Worm (Caenorhabditis elegans) whole organism, young adult: ENCODE results near the gene F41E6.17.

Experiments
- B0019.2 ChIP-seq: fragments of 200-800 bp; sonication (Bioruptor generic); conservative IDR thresholded peaks from 2 replicates; pipeline ENCODE4 v1.3.6; 2022; ENCODE audit warnings: missing genetic modification reagents, missing genetic modification characterization, missing compliant biosample characterization
- C17E4.6 ChIP-seq: fragments of 200-800 bp; sonication (Bioruptor generic); IDR thresholded peaks from 2 replicates; pipeline ENCODE4 v1.3.6; 2022; ENCODE audit warnings: missing genetic modification reagents, missing genetic modification characterization, missing compliant biosample characterization
- F39B2.1 ChIP-seq: fragments of 200-800 bp; sonication (Bioruptor generic); IDR thresholded peaks from 2 replicates; pipeline ENCODE4 v1.3.6; 2022; ENCODE audit warnings: missing genetic modification reagents, missing genetic modification characterization, missing compliant biosample characterization
- Y53F4B.3 ChIP-seq: fragments of 200-800 bp; sonication (Bioruptor generic); IDR thresholded peaks from 2 replicates; pipeline ENCODE4 v1.3.6; 2022; ENCODE audit warnings: missing genetic modification reagents, missing genetic modification characterization, missing compliant biosample characterization
- ZK185.1 ChIP-seq: sonication (generic microtip); optimal IDR thresholded peaks from 2 replicates; lab custom pipeline; 2016; ENCODE audit warnings: mild to moderate bottlenecking, missing genetic modification characterization, missing compliant biosample characterization; ENCODE audit not compliant: poor library complexity, severe bottlenecking
- akir-1 ChIP-seq: fragments of 200-800 bp; sonication (Bioruptor generic); optimal IDR thresholded peaks from 2 replicates; lab custom pipeline; 2018; ENCODE audit warnings: mild to moderate bottlenecking, missing genetic modification characterization, moderate library complexity, missing compliant biosample characterization
- ama-1 ChIP-seq, 3 experiments: fragments of 150-350 bp in 1 of 3; sonication (generic microtip) in 2 of 3; optimal IDR thresholded peaks; 2 replicates each; lab custom pipeline; 2014 to 2018; ENCODE audit warnings: missing biosample characterization in 2 of 3, missing genetic modification characterization in 2 of 3, missing genetic modification reagents in 2 of 3
- aptf-3 ChIP-seq: fragments of 200-800 bp; sonication (Bioruptor generic); IDR thresholded peaks from 2 replicates; pipeline ENCODE4 v1.3.6; 2022; ENCODE audit warnings: missing genetic modification characterization, missing compliant biosample characterization
- atf-7 ChIP-seq: sonication (generic microtip); optimal IDR thresholded peaks from 2 replicates; lab custom pipeline; 2017; ENCODE audit warnings: mild to moderate bottlenecking, missing genetic modification characterization, missing compliant biosample characterization
- attf-5 ChIP-seq: fragments of 200-800 bp; sonication (Bioruptor generic); optimal IDR thresholded peaks from 2 replicates; lab custom pipeline; 2018; ENCODE audit warnings: mild to moderate bottlenecking, missing genetic modification characterization, missing compliant biosample characterization
- bed-2 ChIP-seq: fragments of 200-800 bp; sonication (Bioruptor generic); IDR thresholded peaks from 2 replicates; pipeline ENCODE4 v1.3.6; 2022; ENCODE audit warnings: missing genetic modification reagents, missing genetic modification characterization, missing compliant biosample characterization
- ceh-27 ChIP-seq: fragments of 200-800 bp; sonication (Bioruptor generic); optimal IDR thresholded peaks from 2 replicates; lab custom pipeline; 2018; ENCODE audit warnings: mild to moderate bottlenecking, missing genetic modification characterization, moderate library complexity, missing compliant biosample characterization
- dpff-1 ChIP-seq: sonication (generic microtip); optimal IDR thresholded peaks from 2 replicates; lab custom pipeline; 2017; ENCODE audit warnings: mild to moderate bottlenecking, missing genetic modification characterization, missing compliant biosample characterization
- egl-44 ChIP-seq: fragments of 200-800 bp; sonication (Bioruptor generic); IDR thresholded peaks from 2 replicates; pipeline ENCODE4 v1.3.6; 2022; ENCODE audit warnings: missing genetic modification reagents, missing genetic modification characterization, missing compliant biosample characterization
- gei-17 ChIP-seq: fragments of 200-800 bp; sonication (Bioruptor generic); optimal IDR thresholded peaks from 2 replicates; lab custom pipeline; 2018; ENCODE audit warnings: mild to moderate bottlenecking, missing genetic modification characterization, missing compliant biosample characterization
- hsf-1 ChIP-seq: fragments of 200-800 bp; sonication (Bioruptor generic); IDR thresholded peaks from 2 replicates; pipeline ENCODE4 v1.3.6; 2022; ENCODE audit warnings: missing genetic modification reagents, missing genetic modification characterization, missing compliant biosample characterization
- lag-1 ChIP-seq: fragments of 200-800 bp; sonication (Bioruptor generic); IDR thresholded peaks from 2 replicates; pipeline ENCODE4 v1.3.6; 2022; ENCODE audit warnings: missing genetic modification reagents, missing genetic modification characterization, missing compliant biosample characterization
- lin-54 ChIP-seq: fragments of 200-800 bp; sonication (Bioruptor generic); optimal IDR thresholded peaks from 2 replicates; lab custom pipeline; 2018; ENCODE audit warnings: mild to moderate bottlenecking, missing genetic modification characterization, missing compliant biosample characterization
- lir-1 ChIP-seq: fragments of 200-800 bp; sonication (Bioruptor generic); conservative IDR thresholded peaks from 2 replicates; pipeline ENCODE4 v1.3.6; 2022; ENCODE audit warnings: missing genetic modification reagents, missing genetic modification characterization, missing compliant biosample characterization
- madf-6 ChIP-seq: fragments of 200-800 bp; sonication (Bioruptor generic); IDR thresholded peaks from 2 replicates; pipeline ENCODE4 v1.3.6; 2022; ENCODE audit warnings: missing genetic modification reagents, missing genetic modification characterization, missing compliant biosample characterization
- madf-8 ChIP-seq: fragments of 200-800 bp; sonication (Bioruptor generic); conservative IDR thresholded peaks from 2 replicates; pipeline ENCODE4 v1.3.6; 2022; ENCODE audit warnings: missing genetic modification reagents, missing genetic modification characterization, missing compliant biosample characterization
- mes-4 ChIP-seq: sonication (generic microtip); optimal IDR thresholded peaks from 2 replicates; lab custom pipeline; 2016; ENCODE audit warnings: missing genotype, missing genetic modification characterization, missing compliant biosample characterization
- nfyb-1 ChIP-seq: fragments of 200-800 bp; sonication (Bioruptor generic); IDR thresholded peaks from 2 replicates; pipeline ENCODE4 v1.3.6; 2022; ENCODE audit warnings: missing genetic modification reagents, missing genetic modification characterization, missing compliant biosample characterization
- nhr-120 ChIP-seq: fragments of 200-800 bp; sonication (Bioruptor generic); IDR thresholded peaks from 2 replicates; pipeline ENCODE4 v1.3.6; 2022; ENCODE audit warnings: missing genetic modification characterization, missing compliant biosample characterization
- rec-8 ChIP-seq, 2 experiments: sonication (generic microtip); optimal IDR thresholded peaks; 2 replicates each; lab custom pipeline; 2016; ENCODE audit warnings: mild to moderate bottlenecking in 2 of 2, missing genetic modification characterization in 2 of 2, missing genetic modification reagents in 2 of 2, missing genotype in 2 of 2, missing biosample characterization in 1 of 2, missing compliant biosample characterization in 1 of 2, moderate library complexity in 1 of 2
- sdz-38 ChIP-seq: sonication (generic microtip); optimal IDR thresholded peaks from 2 replicates; lab custom pipeline; 2016; ENCODE audit warnings: missing genotype, missing genetic modification characterization, missing compliant biosample characterization
- sea-2 ChIP-seq: fragments of 200-800 bp; sonication (Bioruptor generic); IDR thresholded peaks from 2 replicates; pipeline ENCODE4 v1.3.6; 2022; ENCODE audit warnings: missing genetic modification characterization, missing compliant biosample characterization
- sptf-2 ChIP-seq: fragments of 200-800 bp; sonication (Bioruptor generic); optimal IDR thresholded peaks from 2 replicates; lab custom pipeline; 2018; ENCODE audit warnings: mild to moderate bottlenecking, missing genetic modification characterization, missing compliant biosample characterization
- tbx-9 ChIP-seq: sonication (generic microtip); optimal IDR thresholded peaks from 2 replicates; lab custom pipeline; 2016; ENCODE audit warnings: borderline replicate concordance, missing genetic modification characterization, inconsistent platforms, missing compliant biosample characterization
- unc-130 ChIP-seq: sonication (generic microtip); optimal IDR thresholded peaks from 2 replicates; lab custom pipeline; 2016; ENCODE audit warnings: missing genetic modification reagents, missing genetic modification characterization, missing compliant biosample characterization
- unc-62 ChIP-seq: fragments of 150-350 bp; optimal IDR thresholded peaks from 2 replicates; lab custom pipeline; 2014; ENCODE audit warnings: missing biosample characterization, missing genetic modification reagents, missing genetic modification characterization
- ztf-18 ChIP-seq: sonication (generic microtip); optimal IDR thresholded peaks from 2 replicates; lab custom pipeline; 2016; ENCODE audit warnings: missing genotype, mild to moderate bottlenecking, missing genetic modification characterization, missing compliant biosample characterization
- ztf-25 ChIP-seq: fragments of 200-800 bp; sonication (Bioruptor generic); IDR thresholded peaks from 2 replicates; pipeline ENCODE4 v1.3.6; 2022; ENCODE audit warnings: missing genetic modification reagents, missing genetic modification characterization, missing compliant biosample characterization
- ztf-6 ChIP-seq: fragments of 200-800 bp; sonication (Bioruptor generic); IDR thresholded peaks from 2 replicates; pipeline ENCODE4 v1.3.6; 2022; ENCODE audit warnings: missing genetic modification reagents, missing genetic modification characterization, missing compliant biosample characterization

Gene F41E6.17

DNA sequence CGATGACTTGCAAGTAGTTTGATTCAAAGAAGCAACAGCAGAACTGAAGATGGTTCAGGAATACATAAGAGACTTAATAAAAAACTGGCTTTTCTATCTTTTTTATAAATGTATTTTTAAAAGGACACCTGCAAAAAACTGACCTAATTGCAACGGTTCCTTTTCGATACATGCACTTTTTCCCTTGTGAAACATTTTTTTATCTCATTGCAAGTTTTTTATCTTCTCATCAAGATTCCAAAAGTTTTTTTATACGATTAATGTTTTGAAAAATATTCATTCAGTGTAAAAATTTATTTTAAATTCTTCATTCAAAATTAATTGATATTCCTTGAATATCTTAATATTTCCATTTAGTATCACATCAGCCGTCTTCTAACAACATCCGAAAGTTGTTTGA is 11.7 kb downstream of the F41E6.17 start, which contains the start of gene oac-29 (continued):
- TF ChIP-seq tbx-9 (tag; lab: Kevin White, UChicago) = no peak
- TF ChIP-seq ZK185.1 (tag; lab: Kevin White, UChicago) = no peak

DNA sequence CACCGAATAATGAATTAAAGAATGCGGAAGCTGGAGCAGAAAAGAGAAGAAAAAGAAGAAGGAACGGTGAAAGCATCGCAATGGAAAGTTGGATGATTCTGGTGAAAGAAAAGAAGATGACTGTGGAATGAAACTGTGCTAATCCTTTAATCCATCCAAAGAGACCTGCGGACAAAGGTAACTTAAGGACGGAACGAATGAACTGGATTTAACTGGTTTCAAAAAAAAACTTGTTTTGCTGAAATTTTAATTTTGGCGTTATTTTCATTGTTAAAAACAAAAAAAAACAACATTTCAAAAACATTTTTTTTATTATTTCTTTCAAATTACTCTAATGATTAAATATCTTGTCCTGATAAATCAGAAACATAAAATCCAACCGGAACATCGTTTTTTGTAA is 13.0 kb downstream of the F41E6.17 start, which contains the start of gene grl-12:
Gene grl-12, minus strand, starts transcription at position 101 of the 400 bp plus-strand sequence.
- TF ChIP-seq rec-8 (tag; optimal IDR thresholded peaks at IDR 0.05; lab: Kevin White, UChicago) = no peak
- no peak for TF ChIP-seq C17E4.6 (GFP tag; lab: Robert Waterston, UW)
- TF ChIP-seq bed-2 (GFP tag; lab: Robert Waterston, UW) = no peak
- no peak for TF ChIP-seq ztf-18 (tag; lab: Kevin White, UChicago)
- no peak for TF ChIP-seq ama-1 (optimal IDR thresholded peaks at IDR 0.05; lab: Kevin White, UChicago)
- TF ChIP-seq ama-1 (GFP tag; optimal IDR thresholded peaks at IDR 0.05; lab: Kevin White, UChicago) = no peak
- no peak for TF ChIP-seq sdz-38 (tag; lab: Kevin White, UChicago)
- no peak for TF ChIP-seq lin-54 (GFP tag; lab: Kevin White, UChicago)
- TF ChIP-seq F39B2.1 (GFP tag; lab: Robert Waterston, UW) = no peak
- no peak for TF ChIP-seq gei-17 (GFP tag; lab: Kevin White, UChicago)
- TF ChIP-seq unc-62 (GFP tag; lab: Kevin White, UChicago) = no peak
- no peak for TF ChIP-seq nfyb-1 (GFP tag; lab: Robert Waterston, UW)
- TF ChIP-seq ztf-25 (GFP tag; lab: Robert Waterston, UW) = no peak
- no peak for TF ChIP-seq atf-7 (tag; lab: Kevin White, UChicago)
- no peak for TF ChIP-seq nhr-120 (GFP tag; lab: Robert Waterston, UW)
- no peak for TF ChIP-seq hsf-1 (GFP tag; lab: Robert Waterston, UW)
- TF ChIP-seq ztf-6 (GFP tag; lab: Robert Waterston, UW) = no peak
- no peak for TF ChIP-seq sptf-2 (GFP tag; lab: Kevin White, UChicago)
- TF ChIP-seq mes-4 (tag; lab: Kevin White, UChicago) = no peak
- TF ChIP-seq B0019.2 (GFP tag; lab: Robert Waterston, UW) = no peak
- TF ChIP-seq madf-6 = no peak
- TF ChIP-seq, all 124 proteins: peak for 0

DNA sequence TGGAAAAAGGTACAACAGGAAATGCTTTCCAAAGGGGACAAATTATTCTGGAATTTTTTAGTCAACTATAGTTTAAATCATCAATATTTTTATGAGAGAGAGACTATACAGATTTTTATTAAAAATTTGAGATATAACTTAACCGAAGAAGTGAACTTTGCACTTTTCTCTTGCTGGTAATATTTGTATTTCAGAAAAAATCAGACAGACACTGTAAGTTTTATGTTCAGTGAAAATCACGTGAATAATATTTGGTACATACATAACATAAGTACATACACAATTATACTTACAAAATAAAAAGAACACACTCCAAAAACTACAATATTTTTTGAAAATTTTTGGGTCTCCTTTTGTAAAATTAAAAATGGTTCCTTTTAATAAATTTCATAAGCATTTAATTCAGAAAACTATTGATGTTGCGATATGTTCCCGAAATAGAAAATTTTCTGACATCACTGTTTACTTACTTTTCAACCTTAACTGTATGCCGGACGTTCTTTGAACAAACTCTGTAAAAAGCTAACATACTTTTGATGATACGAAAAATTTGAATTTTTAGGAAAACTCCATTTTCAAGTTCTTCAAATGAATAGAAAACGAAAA is 13.9 kb downstream of the F41E6.17 start, which contains the start of the genes F28A12.10 and acd-4:
Gene F28A12.10, minus strand, starts transcription at position 101 of the 606 bp plus-strand sequence.
Gene acd-4, plus strand, starts transcription at position 556 of the 606 bp plus-strand sequence.
- TF ChIP-seq ZK185.1 (tag; lab: Kevin White, UChicago) = no peak
- no peak for TF ChIP-seq akir-1
- TF ChIP-seq dpff-1 (tag; lab: Kevin White, UChicago) = no peak
- TF ChIP-seq gei-17 (GFP tag; lab: Kevin White, UChicago) = no peak
- no peak for TF ChIP-seq lag-1 (GFP tag; lab: Robert Waterston, UW)
- TF ChIP-seq Y53F4B.3 = no peak
- no peak for TF ChIP-seq madf-8 (GFP tag; lab: Robert Waterston, UW)
- no peak for TF ChIP-seq egl-44
- no peak for TF ChIP-seq aptf-3 (GFP tag; lab: Robert Waterston, UW)
- no peak for TF ChIP-seq sptf-2 (GFP tag; lab: Kevin White, UChicago)
- no peak for TF ChIP-seq attf-5 (GFP tag; lab: Kevin White, UChicago)
- no peak for TF ChIP-seq sea-2 (GFP tag; lab: Robert Waterston, UW)
- no peak for TF ChIP-seq ceh-27 (GFP tag; lab: Kevin White, UChicago)
- TF ChIP-seq unc-130 = no peak
- no peak for TF ChIP-seq B0019.2 (GFP tag; lab: Robert Waterston, UW)
- no peak for TF ChIP-seq lir-1
- TF ChIP-seq, all 124 proteins: peak for 0
